Worm (Caenorhabditis elegans): ENCODE measurements around the gene C47E8.3.

- TF ChIP-seq F57C9.4 (tag; optimal IDR thresholded peaks at IDR 0.05) (no peak), F52B5.7 (tag; optimal IDR thresholded peaks at IDR 0.05) (no peak), efl-1 (GFP tag; optimal IDR thresholded peaks at IDR 0.05) (no peak), snpc-4 (GFP tag; optimal IDR thresholded peaks at IDR 0.05) (no peak), snpc-4 (tag; optimal IDR thresholded peaks at IDR 0.05) (no peak), mxl-1 (tag; optimal IDR thresholded peaks at IDR 0.05) (no peak), nfya-1 (tag; optimal IDR thresholded peaks at IDR 0.05; ENCODE audit: borderline replicate concordance, insufficient read depth) (no peak)
Measured at ce11 chrV:14633319-14633718, 46.8 kb upstream of the C47E8.3 start.

All from whole organism, young adult.